Worm (Caenorhabditis elegans): Measurements from ENCODE around the gene cbd-1.

ce11 chrIV:11414920-11415319 is 42.1 kb downstream of the cbd-1 start, which contains the start of gene F22B3.10:
- no peak for TF ChIP-seq zag-1 (tag; optimal IDR thresholded peaks at IDR 0.05)
- TF ChIP-seq daf-12 (tag; optimal IDR thresholded peaks at IDR 0.05): no peak
- no peak for TF ChIP-seq elt-1 (tag; optimal IDR thresholded peaks at IDR 0.05)
